Fruit fly (Drosophila melanogaster): ENCODE data around the gene baz.

Gene baz

dm6 chrX:17176542-17176941 lies 16.7 kb downstream of the baz start (continued):
- TF ChIP-seq MBD-R2 (GFP tag; IDR thresholded peaks at IDR 0.05) (no peak; the same call in 1 of the 2 replicates), CG2875 (GFP tag; optimal IDR thresholded peaks at IDR 0.05) (no peak), da (GFP tag; optimal IDR thresholded peaks at IDR 0.05) (no peak), CkIIα-i1 (GFP tag; IDR thresholded peaks at IDR 0.05) (no peak), Poxn (GFP tag; IDR thresholded peaks at IDR 0.05) (no peak), CG6854 (GFP tag; optimal IDR thresholded peaks at IDR 0.05) (no peak), repo (GFP tag; optimal IDR thresholded peaks at IDR 0.05) (peak; percentile 16), B-H2 (GFP tag; optimal IDR thresholded peaks at IDR 0.05) (no peak), CG17568 (GFP tag; optimal IDR thresholded peaks at IDR 0.05) (no peak), CG13287 (GFP tag; IDR thresholded peaks at IDR 0.05; ENCODE audit: partially characterized antibody) (no peak), HLH54F (GFP tag; optimal IDR thresholded peaks at IDR 0.05) (peak; percentile 34), Opbp (GFP tag; IDR thresholded peaks at IDR 0.05; ENCODE audit: partially characterized antibody) (no peak), CG18262 (tag; optimal IDR thresholded peaks at IDR 0.05) (peak; percentile 45), CG12299 (tag; optimal IDR thresholded peaks at IDR 0.05) (no peak), scrt (GFP tag; optimal IDR thresholded peaks at IDR 0.05) (peak; percentile 32), ttk (GFP tag; IDR thresholded peaks at IDR 0.05) (peak; percentile 48), CG8290 (GFP tag; optimal IDR thresholded peaks at IDR 0.05) (no peak), CG8290 (tag; optimal IDR thresholded peaks at IDR 0.05) (peak in 1 of 2 experiments; percentile 47), CG12659 (GFP tag; optimal IDR thresholded peaks at IDR 0.05) (peak; percentile 9), fd96Cb (tag; optimal IDR thresholded peaks at IDR 0.05) (peak; percentile 28), CG17802 (tag; optimal IDR thresholded peaks at IDR 0.05) (no peak), CG15479 (GFP tag; optimal IDR thresholded peaks at IDR 0.05) (no peak), CG18764 (GFP tag; optimal IDR thresholded peaks at IDR 0.05) (peak; percentile 7), CG12769 (tag; optimal IDR thresholded peaks at IDR 0.05) (peak; percentile 32), CG11093 (GFP tag; IDR thresholded peaks at IDR 0.05) (no peak), CG2202 (tag; optimal IDR thresholded peaks at IDR 0.05) (no peak), nmo (GFP tag; optimal IDR thresholded peaks at IDR 0.05) (peak; percentile 46), tup (GFP tag; optimal IDR thresholded peaks at IDR 0.05) (no peak), wdn (GFP tag; IDR thresholded peaks at IDR 0.05) (no peak), CG4282 (GFP tag; optimal IDR thresholded peaks at IDR 0.05) (no peak), fd64A (GFP tag; optimal IDR thresholded peaks at IDR 0.05) (no peak), CG11504 (tag; optimal IDR thresholded peaks at IDR 0.05) (peak; percentile 65), CG30431 (GFP tag; optimal IDR thresholded peaks at IDR 0.05) (no peak), CG11398 (GFP tag; optimal IDR thresholded peaks at IDR 0.05) (no peak), lab (GFP tag; optimal IDR thresholded peaks at IDR 0.05) (peak; percentile 73), NFAT (GFP tag; IDR thresholded peaks at IDR 0.05) (peak; percentile 51; the same call in 1 of the 2 replicates), Hmr (GFP tag; optimal IDR thresholded peaks at IDR 0.05) (peak; percentile 27), CG2889 (GFP tag; IDR thresholded peaks at IDR 0.05) (no peak), mirr (GFP tag; optimal IDR thresholded peaks at IDR 0.05) (no peak), cato (GFP tag; optimal IDR thresholded peaks at IDR 0.05; ENCODE audit: borderline replicate concordance) (no peak), pita (GFP tag; optimal IDR thresholded peaks at IDR 0.05) (no peak), CG11723 (GFP tag; optimal IDR thresholded peaks at IDR 0.05) (no peak), Drgx (GFP tag; IDR thresholded peaks at IDR 0.05) (peak; percentile 60), CG18011 (GFP tag; optimal IDR thresholded peaks at IDR 0.05) (no peak), bbx (GFP tag; IDR thresholded peaks at IDR 0.05; ENCODE audit: partially characterized antibody) (no peak), CG4730 (GFP tag; IDR thresholded peaks at IDR 0.05) (peak; percentile 31; the same call in 1 of the 2 replicates), Stat92E (GFP tag; optimal IDR thresholded peaks at IDR 0.05) (no peak), Asciz (GFP tag; optimal IDR thresholded peaks at IDR 0.05) (peak; percentile 47), HLH4C (GFP tag; IDR thresholded peaks at IDR 0.05; ENCODE audit: partially characterized antibody) (no peak), Xbp1 (GFP tag; optimal IDR thresholded peaks at IDR 0.05) (peak; percentile 54)

Data from whole organism, embryonic.